Worm (Caenorhabditis elegans) whole organism, young adult: ENCODE data around the gene F56D6.13.

Experiments used
- dpff-1 ChIP-seq: sonication (generic microtip); optimal IDR thresholded peaks from 2 replicates; lab custom pipeline; 2017; ENCODE audit warnings: mild to moderate bottlenecking, missing genetic modification characterization, missing compliant biosample characterization
- lin-35 ChIP-seq, 3 experiments: fragments of 150-350 bp in 2 of 3; sonication (generic microtip) in 1 of 3; optimal IDR thresholded peaks; 2 replicates each; lab custom pipeline; 2014 to 2018; ENCODE audit warnings: missing biosample characterization in 3 of 3, missing genetic modification characterization in 3 of 3, missing genetic modification reagents in 3 of 3
- mcd-1 ChIP-seq: fragments of 200-800 bp; sonication (Bioruptor generic); IDR thresholded peaks from 2 replicates; pipeline ENCODE4 v1.3.6; 2022; ENCODE audit warnings: missing genetic modification reagents, missing genetic modification characterization, missing compliant biosample characterization
- mel-28 ChIP-seq: sonication (generic microtip); optimal IDR thresholded peaks from 2 replicates; lab custom pipeline; 2016; ENCODE audit warnings: borderline replicate concordance, mild to moderate bottlenecking, missing genetic modification characterization, missing compliant biosample characterization
- mes-4 ChIP-seq: sonication (generic microtip); optimal IDR thresholded peaks from 2 replicates; lab custom pipeline; 2016; ENCODE audit warnings: missing genotype, missing genetic modification characterization, missing compliant biosample characterization
- ztf-28 ChIP-seq: fragments of 200-800 bp; sonication (Bioruptor generic); IDR thresholded peaks from 2 replicates; pipeline ENCODE4 v1.3.6; 2022; ENCODE audit warnings: missing genetic modification reagents, missing genetic modification characterization, missing compliant biosample characterization

DNA sequence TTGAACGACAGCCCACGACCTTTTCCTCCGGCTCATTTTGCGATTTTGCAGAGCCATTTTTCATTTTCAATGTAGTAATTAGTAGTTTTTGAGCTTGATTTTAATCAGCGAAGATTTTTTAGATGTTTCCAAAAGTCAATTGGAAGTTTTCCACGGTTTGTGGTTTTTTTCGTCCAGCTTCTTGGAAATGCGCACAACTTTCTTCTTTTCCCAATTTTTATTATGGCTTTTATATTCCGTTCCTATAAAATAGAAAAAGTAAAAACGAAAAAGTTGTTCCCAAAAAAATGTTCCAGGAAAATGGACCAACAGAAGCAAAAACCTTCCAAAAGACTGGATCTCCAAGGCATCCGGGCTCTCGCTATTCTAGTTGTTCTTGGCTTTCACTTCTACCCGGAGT, 23.8 kb upstream of the F56D6.13 start, which contains the start of gene oac-22:
- TF ChIP-seq lin-35 (GFP tag; optimal IDR thresholded peaks at IDR 0.05; lab: Kevin White, UChicago) = no peak
- no peak for TF ChIP-seq mcd-1 (GFP tag; lab: Robert Waterston, UW)
- TF ChIP-seq mel-28 (tag; lab: Kevin White, UChicago) = no peak
- TF ChIP-seq ztf-28 = no peak
- no peak for TF ChIP-seq dpff-1 (tag; lab: Kevin White, UChicago)
- no peak for TF ChIP-seq mes-4
